Fruit fly (Drosophila melanogaster) whole organism, wandering third instar larva: ENCODE results near the gene Fic.

Experiments used
- Abd-B ChIP-seq: fragments of >200 bp; optimal IDR thresholded peaks from 2 replicates; lab custom pipeline; 2017; ENCODE audit warnings: missing biosample characterization, missing genetic modification characterization
- CG9705 ChIP-seq: fragments of 200-800 bp; sonication (Bioruptor generic); optimal IDR thresholded peaks from 2 replicates; lab custom pipeline; 2018; ENCODE audit warnings: missing biosample characterization, mild to moderate bottlenecking, missing genetic modification characterization
- CrebA ChIP-seq: fragments of 200-800 bp; sonication (Bioruptor generic); optimal IDR thresholded peaks from 2 replicates; lab custom pipeline; 2016; ENCODE audit warnings: missing biosample characterization, mild to moderate bottlenecking, missing genetic modification characterization, borderline replicate concordance
- HLH106 ChIP-seq: fragments of 200-800 bp; optimal IDR thresholded peaks from 3 replicates; lab custom pipeline; 2019; ENCODE audit warnings: missing biosample characterization, mild to moderate bottlenecking, missing genetic modification characterization, moderate library complexity
- Myc ChIP-seq: fragments of >200 bp; optimal IDR thresholded peaks from 2 replicates; lab custom pipeline; 2017
- foxo ChIP-seq, 2 experiments: fragments of 200-800 bp; sonication (Bioruptor generic); optimal IDR thresholded peaks; 2 replicates in 1 of 2; 3 replicates in 1 of 2; lab custom pipeline; 2016 to 2017; ENCODE audit warnings: missing biosample characterization in 2 of 2, missing genetic modification characterization in 2 of 2
- lola ChIP-seq: fragments of >200 bp; optimal IDR thresholded peaks from 2 replicates; lab custom pipeline; 2017; ENCODE audit warnings: missing biosample characterization, missing genetic modification characterization
- pan ChIP-seq: fragments of >200 bp; optimal IDR thresholded peaks from 2 replicates; lab custom pipeline; 2017
- psq ChIP-seq: fragments of 200-800 bp; sonication (Bioruptor generic); optimal IDR thresholded peaks from 3 replicates; lab custom pipeline; 2017; ENCODE audit warnings: missing biosample characterization, mild to moderate bottlenecking, missing genetic modification characterization, moderate library complexity

- TF ChIP-seq psq (GFP tag; lab: Kevin White, UChicago): no peak
- TF ChIP-seq Myc: no peak
- no peak for TF ChIP-seq lola (GFP tag; lab: Kevin White, UChicago)
- no peak for TF ChIP-seq foxo (GFP tag; optimal IDR thresholded peaks at IDR 0.05; lab: Kevin White, UChicago)
- TF ChIP-seq CrebA (GFP tag; lab: Kevin White, UChicago): no peak
- TF ChIP-seq CG9705 (GFP tag; lab: Kevin White, UChicago): no peak
- TF ChIP-seq Abd-B: no peak
- no peak for TF ChIP-seq pan (lab: Kevin White, UChicago)
- TF ChIP-seq HLH106 (tag; lab: Kevin White, UChicago): no peak
Observed at dm6 chr2L:6411953-6412352, 12.2 kb upstream of the Fic start, which contains the start of gene CG13982.
